Fruit fly (Drosophila melanogaster): ENCODE data around the gene RpS27.

RpS27 gene

DNA sequence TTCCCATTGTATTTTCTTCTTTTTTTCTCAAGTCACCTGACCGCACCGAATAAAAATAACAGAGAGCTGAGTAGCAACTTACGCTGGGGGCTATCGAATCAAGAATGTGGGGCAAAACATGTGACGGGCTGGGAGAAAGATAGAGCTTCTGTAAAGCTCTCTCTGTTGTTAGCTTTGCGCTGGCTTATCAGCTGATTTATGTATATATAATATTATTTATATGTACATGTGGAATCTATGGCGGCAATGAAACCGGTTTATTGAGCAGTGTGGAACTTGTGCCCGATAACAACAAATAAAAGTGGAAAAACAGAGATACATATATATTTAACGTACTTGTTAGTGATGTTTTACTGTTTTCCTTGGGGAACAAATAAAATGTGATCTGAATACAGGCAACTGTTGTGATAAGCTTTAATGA is 45.6 kb upstream of the RpS27 start, which contains the start of gene CG31098 (continued):
- TF ChIP-seq Stat92E (GFP tag; optimal IDR thresholded peaks at IDR 0.05) (no peak), ttk (GFP tag; IDR thresholded peaks at IDR 0.05) (no peak), tll (GFP tag; optimal IDR thresholded peaks at IDR 0.05) (no peak), pan (optimal IDR thresholded peaks at IDR 0.05) (no peak), pan (GFP tag; optimal IDR thresholded peaks at IDR 0.05 in 1 of 2, IDR thresholded peaks at IDR 0.05 in 1 of 2) (no peak), CG11560 (tag; IDR thresholded peaks at IDR 0.05) (no peak), Doc3 (GFP tag; IDR thresholded peaks at IDR 0.05; ENCODE audit: partially characterized antibody) (no peak), CrebB (tag; optimal IDR thresholded peaks at IDR 0.05) (peak; percentile 53), Six4 (GFP tag; optimal IDR thresholded peaks at IDR 0.05) (no peak), CG11398 (GFP tag; optimal IDR thresholded peaks at IDR 0.05) (no peak), Fer2 (tag; optimal IDR thresholded peaks at IDR 0.05) (no peak), Adf1 (GFP tag; IDR thresholded peaks at IDR 0.05) (no peak), gro (GFP tag; optimal IDR thresholded peaks at IDR 0.05) (no peak), Nf-YB (GFP tag; optimal IDR thresholded peaks at IDR 0.05) (no peak), CG2678 (tag; optimal IDR thresholded peaks at IDR 0.05) (peak; percentile 54), repo (GFP tag; optimal IDR thresholded peaks at IDR 0.05) (no peak), Lhr (GFP tag; optimal IDR thresholded peaks at IDR 0.05) (no peak), CG13775 (GFP tag; optimal IDR thresholded peaks at IDR 0.05) (no peak), sima (GFP tag; optimal IDR thresholded peaks at IDR 0.05) (no peak), gce (GFP tag; IDR thresholded peaks at IDR 0.05) (no peak), sug (tag; optimal IDR thresholded peaks at IDR 0.05) (peak; percentile 90), Meics (GFP tag; optimal IDR thresholded peaks at IDR 0.05) (peak; percentile 53), esg (GFP tag; conservative IDR thresholded peaks at IDR 0.05) (no peak), tna (GFP tag; IDR thresholded peaks at IDR 0.05; ENCODE audit: partially characterized antibody) (no peak), sisA (GFP tag; IDR thresholded peaks at IDR 0.05) (no peak), Sin3A (optimal IDR thresholded peaks at IDR 0.05) (no peak), Bteb2 (GFP tag; optimal IDR thresholded peaks at IDR 0.05) (no peak), hkb (optimal IDR thresholded peaks at IDR 0.05) (no peak), hkb (GFP tag; IDR thresholded peaks at IDR 0.05) (no peak; the same call in none of the 2 replicates), CG8089 (GFP tag; optimal IDR thresholded peaks at IDR 0.05) (no peak), lab (GFP tag; optimal IDR thresholded peaks at IDR 0.05) (peak; percentile 48), al (GFP tag; IDR thresholded peaks at IDR 0.05) (no peak), CG6813 (GFP tag; optimal IDR thresholded peaks at IDR 0.05) (no peak), pzg (GFP tag; optimal IDR thresholded peaks at IDR 0.05) (no peak), luna (GFP tag; optimal IDR thresholded peaks at IDR 0.05) (no peak), CG12236 (GFP tag; optimal IDR thresholded peaks at IDR 0.05) (no peak), CG6791 (GFP tag; IDR thresholded peaks at IDR 0.05; ENCODE audit: partially characterized antibody) (no peak), klu (GFP tag; IDR thresholded peaks at IDR 0.05) (no peak), Dref (GFP tag; IDR thresholded peaks at IDR 0.05) (no peak), gem (tag; optimal IDR thresholded peaks at IDR 0.05) (peak; percentile 31), Hmr (GFP tag; optimal IDR thresholded peaks at IDR 0.05) (peak; percentile 35), NfI (GFP tag; optimal IDR thresholded peaks at IDR 0.05) (no peak), CG16813 (GFP tag; IDR thresholded peaks at IDR 0.05; ENCODE audit: partially characterized antibody) (no peak), CG11695 (GFP tag; IDR thresholded peaks at IDR 0.05) (no peak), CG9817 (tag; optimal IDR thresholded peaks at IDR 0.05) (no peak), chn (GFP tag; optimal IDR thresholded peaks at IDR 0.05) (no peak), CG32767 (GFP tag; IDR thresholded peaks at IDR 0.05) (peak; percentile 78), p53 (GFP tag; optimal IDR thresholded peaks at IDR 0.05) (no peak), mld (GFP tag; IDR thresholded peaks at IDR 0.05; ENCODE audit: partially characterized antibody) (no peak), MTF-1 (GFP tag; optimal IDR thresholded peaks at IDR 0.05; ENCODE audit: borderline replicate concordance) (peak; percentile 33), D19B (GFP tag; optimal IDR thresholded peaks at IDR 0.05) (no peak), CG17829 (tag; optimal IDR thresholded peaks at IDR 0.05) (no peak)

Measured in whole organism, embryonic.